Fruit fly (Drosophila melanogaster) whole organism, prepupa: Measurements from ENCODE around the gene CG5973.

ENCODE experiments used
- Blimp-1 ChIP-seq: fragments of 200-800 bp; sonication (Bioruptor generic); optimal IDR thresholded peaks from 3 replicates; lab custom pipeline; 2017; ENCODE audit warnings: missing biosample characterization, missing genetic modification characterization, mild to moderate bottlenecking, moderate library complexity, missing genetic modification reagents
- CG10631 ChIP-seq: fragments of 200-800 bp; sonication (Bioruptor generic); optimal IDR thresholded peaks from 2 replicates; lab custom pipeline; 2016; ENCODE audit warnings: missing biosample characterization, missing genetic modification characterization
- CG10669 ChIP-seq: fragments of 200-800 bp; sonication (Bioruptor generic); optimal IDR thresholded peaks from 3 replicates; lab custom pipeline; 2018; ENCODE audit warnings: missing biosample characterization, mild to moderate bottlenecking, missing genetic modification characterization, moderate library complexity
- CG11294 ChIP-seq: fragments of 200-800 bp; sonication (Bioruptor generic); IDR thresholded peaks from 2 replicates; pipeline ENCODE4 v1.3.6; 2022; ENCODE audit warnings: missing biosample characterization, missing genetic modification characterization
- CG11762 ChIP-seq: fragments of 200-800 bp; sonication (Bioruptor generic); optimal IDR thresholded peaks from 3 replicates; lab custom pipeline; 2016; ENCODE audit warnings: missing biosample characterization, missing genetic modification characterization; ENCODE audit not compliant: insufficient read depth
- CG11902 ChIP-seq: fragments of 200-800 bp; sonication (Bioruptor generic); optimal IDR thresholded peaks from 3 replicates; lab custom pipeline; 2016; ENCODE audit warnings: missing biosample characterization, missing genetic modification characterization
- CG15336 ChIP-seq: fragments of 200-800 bp; sonication (Bioruptor generic); IDR thresholded peaks from 2 replicates; pipeline ENCODE4 v1.3.6; 2022; ENCODE audit warnings: missing biosample characterization, missing genetic modification characterization
- CG16779 ChIP-seq: fragments of 200-800 bp; sonication (Bioruptor generic); optimal IDR thresholded peaks from 3 replicates; lab custom pipeline; 2017; ENCODE audit warnings: missing biosample characterization, mild to moderate bottlenecking, missing genetic modification characterization
- CG31627 ChIP-seq: fragments of 200-800 bp; sonication (Bioruptor generic); optimal IDR thresholded peaks from 3 replicates; lab custom pipeline; 2016; ENCODE audit warnings: missing biosample characterization, missing genetic modification characterization
- CG32006 ChIP-seq: fragments of 200-800 bp; sonication (Bioruptor generic); optimal IDR thresholded peaks from 3 replicates; lab custom pipeline; 2017; ENCODE audit warnings: missing biosample characterization, mild to moderate bottlenecking, missing genetic modification characterization
- CG34406 ChIP-seq: fragments of 200-800 bp; sonication (Bioruptor generic); optimal IDR thresholded peaks from 3 replicates; lab custom pipeline; 2016; ENCODE audit warnings: missing biosample characterization, missing genetic modification characterization
- CG4318 ChIP-seq: fragments of 200-800 bp; sonication (Bioruptor generic); optimal IDR thresholded peaks from 3 replicates; lab custom pipeline; 2017; ENCODE audit warnings: missing biosample characterization, mild to moderate bottlenecking, missing genetic modification characterization
- CG6276 ChIP-seq: fragments of 200-800 bp; sonication (Bioruptor generic); optimal IDR thresholded peaks from 2 replicates; lab custom pipeline; 2017; ENCODE audit warnings: missing biosample characterization, mild to moderate bottlenecking, missing genetic modification characterization
- CG6792 ChIP-seq: fragments of 200-800 bp; sonication (Bioruptor generic); optimal IDR thresholded peaks from 3 replicates; lab custom pipeline; 2016; ENCODE audit warnings: missing biosample characterization, missing genetic modification characterization
- CG6808 ChIP-seq: fragments of 200-800 bp; sonication (Bioruptor generic); optimal IDR thresholded peaks from 3 replicates; lab custom pipeline; 2017; ENCODE audit warnings: missing biosample characterization, missing genetic modification characterization, mild to moderate bottlenecking, moderate library complexity, missing genetic modification reagents
- CG6854 ChIP-seq: fragments of 200-800 bp; sonication (Bioruptor generic); optimal IDR thresholded peaks from 2 replicates; lab custom pipeline; 2017; ENCODE audit warnings: missing biosample characterization, mild to moderate bottlenecking, missing genetic modification characterization
- CG7368 ChIP-seq: fragments of 200-800 bp; sonication (Bioruptor generic); optimal IDR thresholded peaks from 3 replicates; lab custom pipeline; 2016; ENCODE audit warnings: missing biosample characterization, missing genetic modification characterization
- CG8632 ChIP-seq: fragments of 200-800 bp; sonication (Bioruptor generic); optimal IDR thresholded peaks from 3 replicates; lab custom pipeline; 2016; ENCODE audit warnings: missing biosample characterization, missing genetic modification characterization
- CG9139 ChIP-seq: fragments of 200-800 bp; sonication (Bioruptor generic); optimal IDR thresholded peaks from 3 replicates; lab custom pipeline; 2017; ENCODE audit warnings: missing biosample characterization, mild to moderate bottlenecking, missing genetic modification characterization
- Eip75B ChIP-seq: fragments of 200-800 bp; sonication (Bioruptor generic); optimal IDR thresholded peaks from 3 replicates; lab custom pipeline; 2016; ENCODE audit warnings: missing biosample characterization, missing genetic modification characterization
- Eip78C ChIP-seq: fragments of 200-800 bp; sonication (Bioruptor generic); peaks from one replicate; lab custom pipeline; 2016; ENCODE audit warnings: missing biosample characterization, missing genetic modification characterization
- Eip93F ChIP-seq: fragments of 200-800 bp; sonication (Bioruptor generic); optimal IDR thresholded peaks from 2 replicates; lab custom pipeline; 2016; ENCODE audit warnings: missing biosample characterization, mild to moderate bottlenecking, missing genetic modification characterization
- Gug ChIP-seq: fragments of 200-800 bp; sonication (Bioruptor generic); IDR thresholded peaks from 2 replicates; pipeline ENCODE4 v1.3.6; 2022; ENCODE audit warnings: missing biosample characterization, missing genetic modification characterization
- Hr38 ChIP-seq: sonication (Bioruptor generic); optimal IDR thresholded peaks from 2 replicates; lab custom pipeline; 2016; ENCODE audit warnings: missing biosample characterization, missing genetic modification characterization
- Hr39 ChIP-seq: fragments of 200-800 bp; sonication (Bioruptor generic); optimal IDR thresholded peaks from 2 replicates; lab custom pipeline; 2016; ENCODE audit warnings: missing biosample characterization, missing genetic modification characterization
- Hr4 ChIP-seq: fragments of 200-800 bp; sonication (Bioruptor generic); optimal IDR thresholded peaks from 3 replicates; lab custom pipeline; 2016; ENCODE audit warnings: missing biosample characterization, missing genetic modification characterization
- Lpt ChIP-seq: fragments of 200-800 bp; sonication (Bioruptor generic); optimal IDR thresholded peaks from 3 replicates; lab custom pipeline; 2016; ENCODE audit warnings: missing biosample characterization, missing genetic modification characterization
- Met ChIP-seq: fragments of 200-800 bp; sonication (Bioruptor generic); optimal IDR thresholded peaks from 3 replicates; lab custom pipeline; 2016; ENCODE audit warnings: missing biosample characterization, missing genetic modification characterization
- OdsH ChIP-seq: fragments of 200-800 bp; sonication (Bioruptor generic); optimal IDR thresholded peaks from 3 replicates; lab custom pipeline; 2016; ENCODE audit warnings: missing biosample characterization, missing genetic modification characterization
- Sox14 ChIP-seq: fragments of 200-800 bp; sonication (Bioruptor generic); optimal IDR thresholded peaks from 3 replicates; lab custom pipeline; 2016; ENCODE audit warnings: missing biosample characterization, missing genetic modification characterization
- Sox15 ChIP-seq: fragments of 200-800 bp; sonication (Bioruptor generic); optimal IDR thresholded peaks from 3 replicates; lab custom pipeline; 2016; ENCODE audit warnings: missing biosample characterization, missing genetic modification characterization
- acj6 ChIP-seq: fragments of 200-800 bp; sonication (Bioruptor generic); optimal IDR thresholded peaks from 3 replicates; lab custom pipeline; 2016; ENCODE audit warnings: missing biosample characterization, missing genetic modification characterization
- cyc ChIP-seq: fragments of 200-800 bp; sonication (Bioruptor generic); optimal IDR thresholded peaks from 3 replicates; lab custom pipeline; 2016; ENCODE audit warnings: missing biosample characterization, missing genetic modification characterization
- dac ChIP-seq: fragments of 200-800 bp; sonication (Bioruptor generic); optimal IDR thresholded peaks from 2 replicates; lab custom pipeline; 2017; ENCODE audit warnings: missing biosample characterization, mild to moderate bottlenecking, missing genetic modification characterization
- dsx ChIP-seq: fragments of 200-800 bp; optimal IDR thresholded peaks from 3 replicates; lab custom pipeline; 2019; ENCODE audit warnings: missing biosample characterization, mild to moderate bottlenecking, missing genetic modification characterization, moderate library complexity; ENCODE audit not compliant: poor library complexity, severe bottlenecking
- eg ChIP-seq: fragments of 200-800 bp; sonication (Bioruptor generic); IDR thresholded peaks from 3 replicates; pipeline ENCODE4 v1.3.6; 2022; ENCODE audit warnings: missing biosample characterization, missing genetic modification characterization
- fd59A ChIP-seq: fragments of 200-800 bp; sonication (Bioruptor generic); optimal IDR thresholded peaks from 2 replicates; lab custom pipeline; 2017; ENCODE audit warnings: missing biosample characterization, mild to moderate bottlenecking, missing genetic modification characterization, missing genetic modification reagents
- fd85E ChIP-seq: fragments of 200-800 bp; sonication (Bioruptor generic); optimal IDR thresholded peaks from 3 replicates; lab custom pipeline; 2016; ENCODE audit warnings: missing biosample characterization, missing genetic modification characterization
- lz ChIP-seq: fragments of 200-800 bp; sonication (Bioruptor generic); optimal IDR thresholded peaks from 3 replicates; lab custom pipeline; 2016; ENCODE audit warnings: missing biosample characterization, missing genetic modification characterization
- pdm3 ChIP-seq: fragments of 200-800 bp; sonication (Bioruptor generic); optimal IDR thresholded peaks from 3 replicates; lab custom pipeline; 2016; ENCODE audit warnings: missing biosample characterization, missing genetic modification characterization
- salr ChIP-seq, 2 experiments: fragments of 200-800 bp; sonication (Bioruptor generic); optimal IDR thresholded peaks; 3 replicates each; lab custom pipeline; 2016 to 2018; ENCODE audit warnings: missing biosample characterization in 2 of 2, missing genetic modification characterization in 2 of 2, mild to moderate bottlenecking in 1 of 2
- spab ChIP-seq: fragments of 200-800 bp; sonication (Bioruptor generic); optimal IDR thresholded peaks from 2 replicates; lab custom pipeline; 2017; ENCODE audit warnings: missing biosample characterization, mild to moderate bottlenecking, missing genetic modification characterization, missing genetic modification reagents
- ss ChIP-seq, 2 experiments: fragments of 200-800 bp; sonication (Bioruptor generic); optimal IDR thresholded peaks; 2 replicates in 1 of 2; 3 replicates in 1 of 2; lab custom pipeline; 2017 to 2018; ENCODE audit warnings: mild to moderate bottlenecking in 2 of 2, missing biosample characterization in 2 of 2, missing genetic modification characterization in 2 of 2, moderate library complexity in 1 of 2
- svp ChIP-seq: fragments of 200-800 bp; sonication (Bioruptor generic); peaks from one replicate; lab custom pipeline; 2016; ENCODE audit warnings: missing biosample characterization, missing genetic modification characterization
- vri ChIP-seq: fragments of 200-800 bp; sonication (Bioruptor generic); optimal IDR thresholded peaks from 3 replicates; lab custom pipeline; 2016; ENCODE audit warnings: missing biosample characterization, mild to moderate bottlenecking, missing genetic modification characterization

Gene CG5973

DNA sequence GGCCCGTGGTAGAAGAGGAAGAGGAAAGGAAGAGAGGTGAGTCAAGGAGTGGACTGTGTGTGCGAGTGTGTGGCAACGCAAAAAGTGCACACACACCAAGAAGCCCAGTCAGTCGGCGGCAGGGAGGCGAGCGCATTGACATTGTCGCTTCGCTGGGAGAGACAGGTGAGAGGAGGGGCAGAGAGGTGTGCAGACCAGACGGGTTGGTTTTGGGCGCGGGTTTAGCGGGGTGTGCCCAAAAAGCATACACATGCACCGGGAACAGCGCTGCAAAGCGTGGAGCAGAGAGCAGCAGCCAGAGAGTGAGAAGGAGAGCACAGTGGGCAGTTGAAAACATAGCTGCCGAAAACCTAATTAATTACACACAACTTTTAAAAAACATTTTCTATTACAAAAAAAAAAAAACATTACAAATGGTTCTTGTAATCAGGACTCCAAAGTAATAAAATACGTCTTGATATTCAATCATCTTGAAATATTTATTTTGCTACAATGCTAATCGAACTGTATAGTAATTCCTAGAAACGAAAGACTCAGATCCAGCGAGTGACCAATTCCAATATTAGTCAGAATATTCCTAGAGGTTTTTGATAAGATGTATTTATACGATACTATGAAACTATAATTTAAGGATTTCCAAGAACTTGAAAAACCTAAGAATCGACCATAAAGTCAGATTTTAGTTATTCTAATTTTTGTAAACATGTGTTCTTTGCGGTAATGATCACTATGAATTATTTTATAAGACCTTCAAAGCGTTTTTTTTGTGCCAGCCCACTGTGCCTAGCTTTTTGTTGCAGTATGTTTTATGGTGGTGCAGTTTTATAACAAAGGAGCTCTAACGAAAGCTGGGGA, 14.6 kb upstream of the CG5973 start (continued):
- TF ChIP-seq CG6854 (GFP tag; lab: Kevin White, UChicago), result peak; percentile 34
- TF ChIP-seq dac (GFP tag; lab: Kevin White, UChicago), result peak; percentile 64
- no peak for TF ChIP-seq Hr38 (GFP tag; lab: Kevin White, UChicago)
- TF ChIP-seq Met (GFP tag; lab: Kevin White, UChicago), result peak; percentile 75
- peak; percentile 83 for TF ChIP-seq pdm3 (GFP tag; lab: Kevin White, UChicago)
- TF ChIP-seq CG6792 (GFP tag; lab: Kevin White, UChicago), result peak; percentile 74
- TF ChIP-seq CG9139 (GFP tag; lab: Kevin White, UChicago), result peak; percentile 36
- peak; percentile 77 for TF ChIP-seq CG15336 (GFP tag; lab: Robert Waterston, UW)
- TF ChIP-seq CG31627 (GFP tag; lab: Kevin White, UChicago), result peak; percentile 86
- peak; percentile 79 for TF ChIP-seq Eip75B (GFP tag; lab: Kevin White, UChicago)
- TF ChIP-seq Eip78C (GFP tag; lab: Kevin White, UChicago), result peak; percentile 97
- TF ChIP-seq CG4318, result peak; percentile 85
- no peak for TF ChIP-seq fd85E (GFP tag; lab: Kevin White, UChicago)
- TF ChIP-seq CG10669 (GFP tag; lab: Kevin White, UChicago), result peak; percentile 41
- TF ChIP-seq CG6808 (GFP tag; lab: Kevin White, UChicago), result peak; percentile 74
- peak; percentile 92 for TF ChIP-seq svp
- TF ChIP-seq Lpt (GFP tag; lab: Kevin White, UChicago), result peak; percentile 77
- TF ChIP-seq CG16779 (tag; lab: Kevin White, UChicago), result peak; percentile 62
- TF ChIP-seq spab (GFP tag; lab: Kevin White, UChicago), result peak; percentile 72
- peak; percentile 80 for TF ChIP-seq CG10631 (GFP tag; lab: Kevin White, UChicago)
- no peak for TF ChIP-seq Eip93F (GFP tag; lab: Kevin White, UChicago)
- peak; percentile 43 to 64 for TF ChIP-seq ss (GFP tag; optimal IDR thresholded peaks at IDR 0.05; lab: Kevin White, UChicago)
- TF ChIP-seq dsx (GFP tag; lab: Kevin White, UChicago), result peak; percentile 98
- TF ChIP-seq, all 60 proteins: peak for 54

DNA sequence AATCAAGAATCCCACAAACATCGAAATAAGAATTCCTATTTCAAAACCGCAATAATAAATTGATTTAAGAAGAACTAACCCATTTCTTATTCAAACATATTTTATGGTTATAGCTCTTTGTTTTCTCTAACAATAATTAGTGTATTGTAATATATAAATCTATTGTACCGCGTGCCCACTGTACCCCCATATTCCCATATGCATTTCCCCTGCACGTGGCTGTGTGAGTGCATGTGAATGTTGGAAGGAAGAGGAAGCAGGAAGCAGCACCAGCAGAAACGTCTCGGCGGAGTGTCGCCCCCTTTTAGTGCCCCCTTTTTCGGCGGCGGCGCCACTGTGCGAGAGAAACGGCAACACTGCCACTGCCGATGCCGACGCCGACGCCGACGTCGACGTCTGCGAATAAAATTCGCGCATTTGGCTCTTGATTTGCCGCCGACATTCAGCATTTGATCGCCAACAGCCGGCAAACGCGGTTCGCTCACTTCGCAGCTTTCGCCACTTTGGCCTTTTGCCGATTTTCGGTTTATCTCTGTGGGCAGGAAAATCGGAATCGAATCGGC, 13.9 kb upstream of the CG5973 start:
- TF ChIP-seq CG11902 (GFP tag; lab: Kevin White, UChicago) (peak; percentile 22), CG4318 (peak; percentile 3), pdm3 (GFP tag; lab: Kevin White, UChicago) (peak; percentile 58), CG11294 (peak; percentile 60; the same call in 1 of the 2 replicates), cyc (GFP tag; lab: Kevin White, UChicago) (peak; percentile 60), Met (GFP tag; lab: Kevin White, UChicago) (peak; percentile 79), lz (GFP tag; lab: Kevin White, UChicago) (peak; percentile 64), CG15336 (GFP tag; lab: Robert Waterston, UW) (peak; percentile 84), salr (GFP tag; optimal IDR thresholded peaks at IDR 0.05; lab: Kevin White, UChicago) (peak; percentile 30 to 35), CG34406 (peak; percentile 59), vri (GFP tag; lab: Kevin White, UChicago) (peak; percentile 66), Sox15 (peak; percentile 27), CG32006 (peak; percentile 29), OdsH (peak; percentile 71), eg (GFP tag; lab: Robert Waterston, UW) (peak; percentile 85), Gug (GFP tag; lab: Robert Waterston, UW) (peak; percentile 37), fd59A (GFP tag; lab: Kevin White, UChicago) (peak; percentile 49), CG11762 (GFP tag; lab: Kevin White, UChicago) (peak; percentile 71), CG10631 (GFP tag; lab: Kevin White, UChicago) (peak; percentile 54), CG8632 (GFP tag; lab: Kevin White, UChicago) (peak; percentile 63), dac (GFP tag; lab: Kevin White, UChicago) (peak; percentile 41), spab (GFP tag; lab: Kevin White, UChicago) (peak; percentile 22), Eip75B (GFP tag; lab: Kevin White, UChicago) (peak; percentile 64), Hr39 (GFP tag; lab: Kevin White, UChicago) (peak; percentile 38), CG6276 (GFP tag; lab: Kevin White, UChicago) (peak; percentile 59), Lpt (GFP tag; lab: Kevin White, UChicago) (peak; percentile 73), Hr4 (peak; percentile 72), CG7368 (GFP tag; lab: Kevin White, UChicago) (peak; percentile 63), Blimp-1 (GFP tag; lab: Kevin White, UChicago) (peak; percentile 14), CG9139 (GFP tag; lab: Kevin White, UChicago) (peak; percentile 61), CG6808 (GFP tag; lab: Kevin White, UChicago) (peak; percentile 57), Sox14 (GFP tag; lab: Kevin White, UChicago) (peak; percentile 68), acj6 (GFP tag; lab: Kevin White, UChicago) (peak; percentile 78)
